Worm (Caenorhabditis elegans) whole organism, late embryonic: ENCODE data around the gene ippk-1.

ENCODE experiments used
- C08G9.2 ChIP-seq: sonication (generic microtip); optimal IDR thresholded peaks from 2 replicates; lab custom pipeline; 2016; ENCODE audit warnings: mild to moderate bottlenecking, missing genetic modification characterization, moderate library complexity, missing compliant biosample characterization
- ama-1 ChIP-seq: fragments of 150-350 bp; optimal IDR thresholded peaks from 2 replicates; lab custom pipeline; 2014
- ceh-22 ChIP-seq: sonication (generic microtip); optimal IDR thresholded peaks from 2 replicates; lab custom pipeline; 2017; ENCODE audit warnings: missing biosample characterization, missing genetic modification characterization
- ceh-24 ChIP-seq: sonication (generic microtip); optimal IDR thresholded peaks from 2 replicates; lab custom pipeline; 2016; ENCODE audit warnings: mild to moderate bottlenecking, missing genetic modification characterization, missing compliant biosample characterization
- ceh-45 ChIP-seq: fragments of 200-800 bp; sonication (Bioruptor generic); IDR thresholded peaks from 2 replicates; pipeline ENCODE4 v1.3.6; 2022; ENCODE audit warnings: missing genetic modification reagents, missing genetic modification characterization, missing compliant biosample characterization
- ceh-48 ChIP-seq: sonication (generic microtip); optimal IDR thresholded peaks from 2 replicates; lab custom pipeline; 2016; ENCODE audit warnings: missing genetic modification characterization, inconsistent platforms, missing compliant biosample characterization
- ceh-6 ChIP-seq: fragments of 200-800 bp; sonication (Bioruptor generic); optimal IDR thresholded peaks from 2 replicates; lab custom pipeline; 2018; ENCODE audit warnings: mild to moderate bottlenecking, missing genetic modification characterization, missing compliant biosample characterization
- dmd-4 ChIP-seq: sonication (generic microtip); optimal IDR thresholded peaks from 2 replicates; lab custom pipeline; 2016; ENCODE audit warnings: borderline replicate concordance, missing genetic modification characterization, missing compliant biosample characterization
- elt-2 ChIP-seq: sonication (generic microtip); optimal IDR thresholded peaks from 2 replicates; lab custom pipeline; 2016; ENCODE audit warnings: missing genetic modification reagents, missing genetic modification characterization, missing compliant biosample characterization
- elt-4 ChIP-seq: sonication (generic microtip); optimal IDR thresholded peaks from 2 replicates; lab custom pipeline; 2016; ENCODE audit warnings: missing genetic modification characterization, missing compliant biosample characterization
- eyg-1 ChIP-seq: sonication (generic microtip); optimal IDR thresholded peaks from 2 replicates; lab custom pipeline; 2016; ENCODE audit warnings: missing genotype, missing genetic modification characterization, missing compliant biosample characterization
- fkh-10 ChIP-seq: fragments of 150-350 bp; optimal IDR thresholded peaks from 2 replicates; lab custom pipeline; 2014; ENCODE audit warnings: missing biosample characterization, missing genetic modification reagents, missing genetic modification characterization
- hlh-13 ChIP-seq: fragments of 200-800 bp; sonication (Bioruptor generic); optimal IDR thresholded peaks from 2 replicates; lab custom pipeline; 2018; ENCODE audit warnings: mild to moderate bottlenecking, missing genetic modification characterization, missing compliant biosample characterization
- lin-11 ChIP-seq: fragments of 200-800 bp; sonication (Bioruptor generic); optimal IDR thresholded peaks from 2 replicates; lab custom pipeline; 2018; ENCODE audit warnings: mild to moderate bottlenecking, missing genetic modification characterization, missing compliant biosample characterization
- madf-2 ChIP-seq: sonication (generic microtip); optimal IDR thresholded peaks from 2 replicates; lab custom pipeline; 2017; ENCODE audit warnings: missing genetic modification characterization, missing compliant biosample characterization
- nhr-232 ChIP-seq: sonication (generic microtip); optimal IDR thresholded peaks from 2 replicates; lab custom pipeline; 2016; ENCODE audit warnings: missing genetic modification characterization, missing compliant biosample characterization
- npax-4 ChIP-seq: sonication (generic microtip); optimal IDR thresholded peaks from 2 replicates; lab custom pipeline; 2016; ENCODE audit warnings: missing genetic modification characterization, missing compliant biosample characterization
- odd-2 ChIP-seq: sonication (generic microtip); optimal IDR thresholded peaks from 2 replicates; lab custom pipeline; 2017; ENCODE audit warnings: antibody characterized with exemption, mild to moderate bottlenecking, missing genetic modification characterization, missing compliant biosample characterization
- pat-9 ChIP-seq: fragments of 200-800 bp; sonication (Bioruptor generic); optimal IDR thresholded peaks from 2 replicates; lab custom pipeline; 2018; ENCODE audit warnings: mild to moderate bottlenecking, missing genetic modification characterization, moderate library complexity, missing compliant biosample characterization
- pha-2 ChIP-seq: sonication (generic microtip); optimal IDR thresholded peaks from 2 replicates; lab custom pipeline; 2017; ENCODE audit warnings: mild to moderate bottlenecking, missing genetic modification characterization, missing compliant biosample characterization
- pha-4 ChIP-seq: fragments of 150-350 bp; optimal IDR thresholded peaks from 2 replicates; lab custom pipeline; 2018; ENCODE audit warnings: missing biosample characterization, missing genetic modification reagents, missing genetic modification characterization
- pqm-1 ChIP-seq: sonication (generic microtip); optimal IDR thresholded peaks from 2 replicates; lab custom pipeline; 2016; ENCODE audit warnings: missing genetic modification characterization, missing compliant biosample characterization
- pros-1 ChIP-seq: fragments of 150-350 bp; optimal IDR thresholded peaks from 2 replicates; lab custom pipeline; 2014; ENCODE audit warnings: missing biosample characterization, missing genetic modification reagents, missing genetic modification characterization
- sdc-2 ChIP-seq: sonication (generic microtip); optimal IDR thresholded peaks from 2 replicates; lab custom pipeline; 2016; ENCODE audit warnings: missing genotype, missing genetic modification characterization, missing compliant biosample characterization
- tbx-2 ChIP-seq: sonication (generic microtip); optimal IDR thresholded peaks from 2 replicates; lab custom pipeline; 2016; ENCODE audit warnings: missing genetic modification characterization, missing compliant biosample characterization
- ttx-3 ChIP-seq: sonication (generic microtip); optimal IDR thresholded peaks from 2 replicates; lab custom pipeline; 2016; ENCODE audit warnings: missing genetic modification reagents, missing genetic modification characterization, missing compliant biosample characterization
- unc-3 ChIP-seq, 2 experiments: fragments of 200-800 bp in 1 of 2; sonication (Bioruptor generic) in 1 of 2; sonication (generic microtip) in 1 of 2; conservative IDR thresholded peaks in 1 of 2; optimal IDR thresholded peaks in 1 of 2; 2 replicates each; pipeline versions ENCODE4 v1.3.6 to Lab custom; 2016 to 2022; ENCODE audit warnings: missing compliant biosample characterization in 2 of 2, missing genetic modification characterization in 2 of 2, missing genetic modification reagents in 1 of 2
- unc-42 ChIP-seq: sonication (generic microtip); optimal IDR thresholded peaks from 2 replicates; lab custom pipeline; 2016; ENCODE audit warnings: missing genotype, missing genetic modification characterization, missing compliant biosample characterization
- unc-55 ChIP-seq: sonication (generic microtip); optimal IDR thresholded peaks from 2 replicates; lab custom pipeline; 2017; ENCODE audit warnings: missing biosample characterization, missing genetic modification reagents, missing genetic modification characterization
- unc-86 ChIP-seq: sonication (generic microtip); optimal IDR thresholded peaks from 2 replicates; lab custom pipeline; 2016; ENCODE audit warnings: missing genetic modification characterization, missing compliant biosample characterization

The ippk-1 gene

DNA sequence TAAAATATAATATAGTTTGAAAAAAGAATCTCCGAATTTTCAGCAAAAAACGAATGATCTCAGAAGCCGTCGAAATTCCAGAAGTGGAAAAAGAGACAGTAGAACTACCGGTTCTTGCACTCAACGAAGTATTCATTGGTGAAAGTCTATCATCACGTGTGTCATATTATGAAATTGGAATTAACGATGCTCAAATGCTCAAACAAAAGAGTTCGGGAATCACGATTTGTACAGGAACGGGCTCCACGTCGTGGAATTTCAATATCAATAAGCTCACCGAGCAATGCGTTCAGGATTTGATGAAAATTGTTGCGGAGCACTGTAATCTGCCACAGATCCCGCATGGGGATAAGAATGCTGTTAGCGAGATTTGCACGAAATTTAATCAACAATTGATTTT is 15.6 kb downstream of the ippk-1 start:
- no peak for TF ChIP-seq pha-2 (tag; lab: Kevin White, UChicago)
- TF ChIP-seq, all 69 proteins: peak for 0

DNA sequence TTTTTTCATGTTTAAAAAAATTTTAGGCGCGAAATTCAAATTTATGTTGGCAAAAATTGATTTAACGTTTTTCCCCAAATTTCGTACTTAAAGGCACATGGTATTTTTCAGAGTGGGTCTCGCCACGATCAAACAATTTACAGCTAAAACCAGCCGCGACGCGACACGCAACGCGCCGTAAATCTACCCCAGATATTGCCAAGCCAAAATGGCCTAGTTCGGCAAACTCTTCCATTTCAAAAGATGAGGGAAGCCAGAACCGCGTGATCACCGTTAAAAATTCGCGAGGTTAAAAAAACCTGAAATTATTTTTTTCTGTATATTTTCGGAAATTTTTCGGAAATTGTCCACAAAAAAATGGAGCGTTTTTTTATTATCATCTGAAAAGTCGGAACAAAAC is 17.2 kb downstream of the ippk-1 start:
- TF ChIP-seq eyg-1 (tag; lab: Kevin White, UChicago), result no peak
- TF ChIP-seq dmd-4 (tag; lab: Kevin White, UChicago), result no peak
- no peak for TF ChIP-seq pqm-1 (tag; lab: Kevin White, UChicago)
- no peak for TF ChIP-seq sdc-2 (tag; lab: Kevin White, UChicago)
- TF ChIP-seq ceh-22 (tag; lab: Kevin White, UChicago), result no peak
- TF ChIP-seq ama-1 (lab: Kevin White, UChicago), result no peak
- no peak for TF ChIP-seq unc-3 (GFP tag; conservative IDR thresholded peaks at IDR 0.05; lab: Robert Waterston, UW)
- no peak for TF ChIP-seq unc-3 (tag; optimal IDR thresholded peaks at IDR 0.05; lab: Kevin White, UChicago)

DNA sequence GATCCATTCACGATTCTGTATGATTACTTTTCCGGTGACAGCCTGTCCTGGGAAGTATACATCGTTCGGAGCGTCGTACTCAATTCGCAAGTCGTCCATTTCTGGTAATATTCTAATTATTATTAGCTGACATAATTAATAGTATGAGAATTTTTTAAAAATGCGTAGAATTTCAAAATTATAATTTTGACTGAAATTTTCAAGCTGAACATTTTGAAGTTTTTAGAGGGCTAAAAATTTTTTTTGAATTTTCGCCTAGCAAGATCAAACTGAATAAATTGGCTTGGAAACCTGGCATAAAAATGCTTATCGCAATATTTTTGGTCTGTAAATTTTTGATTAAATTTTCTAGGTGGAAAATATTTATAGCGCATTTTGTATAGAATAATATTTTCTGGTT is 19.8 kb downstream of the ippk-1 start, which contains the start of gene arrd-7:
Gene arrd-7 (minus strand): TSS at position 101 of the 400 bp plus-strand sequence.
- TF ChIP-seq madf-2 (tag; lab: Kevin White, UChicago), result no peak
- no peak for TF ChIP-seq ceh-6 (GFP tag; lab: Kevin White, UChicago)
- TF ChIP-seq lin-11, result no peak
- TF ChIP-seq ceh-45 (GFP tag; lab: Robert Waterston, UW), result no peak
- no peak for TF ChIP-seq npax-4 (tag; lab: Kevin White, UChicago)
- TF ChIP-seq nhr-232, result no peak
- TF ChIP-seq tbx-2 (tag; lab: Kevin White, UChicago), result no peak
- no peak for TF ChIP-seq unc-86
- TF ChIP-seq unc-55 (GFP tag; lab: Kevin White, UChicago), result no peak

DNA sequence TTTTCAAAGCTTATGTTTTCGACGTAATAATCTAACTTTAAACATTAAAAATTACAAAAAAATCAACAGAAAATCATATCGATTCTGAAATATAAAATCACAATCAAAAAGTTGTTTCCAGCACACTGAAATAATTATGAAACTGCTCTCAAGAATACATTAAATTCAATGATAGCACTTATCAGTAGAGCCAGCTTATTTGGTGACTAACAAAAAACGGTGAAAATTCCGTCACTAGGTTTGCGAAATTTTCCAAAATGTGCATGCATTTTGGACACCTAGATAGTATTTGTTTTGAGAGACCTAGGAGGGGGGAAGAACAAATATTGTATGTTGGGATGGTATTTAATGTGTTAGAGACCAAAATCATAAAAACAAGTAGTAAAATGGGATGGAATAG is 20.4 kb downstream of the ippk-1 start:
- TF ChIP-seq C08G9.2 (no peak), unc-55 (GFP tag; lab: Kevin White, UChicago) (no peak), unc-42 (tag; lab: Kevin White, UChicago) (no peak), odd-2 (no peak), elt-4 (tag; lab: Kevin White, UChicago) (no peak), pqm-1 (tag; lab: Kevin White, UChicago) (no peak), ttx-3 (tag; lab: Kevin White, UChicago) (no peak), pat-9 (no peak), pha-4 (tag; lab: Kevin White, UChicago) (no peak), ceh-48 (tag; lab: Kevin White, UChicago) (no peak), pros-1 (tag; lab: Kevin White, UChicago) (no peak), fkh-10 (GFP tag; lab: Kevin White, UChicago) (no peak), hlh-13 (no peak), elt-2 (tag; lab: Kevin White, UChicago) (no peak), pha-2 (tag; lab: Kevin White, UChicago) (no peak), ceh-24 (tag; lab: Kevin White, UChicago) (no peak), ceh-45 (GFP tag; lab: Robert Waterston, UW) (no peak), eyg-1 (tag; lab: Kevin White, UChicago) (no peak)
- TF ChIP-seq, all 69 proteins: peak for 0

DNA sequence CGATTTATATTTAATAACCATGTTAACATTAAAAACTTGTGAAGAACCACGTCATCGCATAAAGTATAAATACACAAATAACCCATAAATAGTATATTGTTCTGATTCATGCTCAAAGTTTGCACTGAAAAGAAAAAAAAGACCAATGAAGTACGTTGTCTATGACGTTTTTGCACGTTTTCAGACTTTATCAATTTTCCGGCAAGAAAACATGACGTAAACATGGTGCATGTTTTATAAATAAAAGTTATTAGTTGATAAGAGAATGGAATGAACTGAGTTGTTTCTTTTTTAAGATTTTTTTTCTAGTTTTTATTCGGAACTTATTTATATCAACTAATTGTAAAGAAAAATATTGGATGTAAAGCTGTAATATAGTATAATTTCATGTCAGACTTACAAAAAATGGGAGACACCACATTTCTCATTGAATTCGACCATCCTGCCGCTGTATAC is 22.0 kb downstream of the ippk-1 start, which contains the start of gene arrd-8:
Gene arrd-8 (plus strand): TSS at position 406 of the 456 bp plus-strand sequence.
- TF ChIP-seq tbx-2 (tag; lab: Kevin White, UChicago), result no peak
- TF ChIP-seq elt-2 (tag; lab: Kevin White, UChicago), result peak; percentile 12
- TF ChIP-seq, all 69 proteins: peak for 1

DNA sequence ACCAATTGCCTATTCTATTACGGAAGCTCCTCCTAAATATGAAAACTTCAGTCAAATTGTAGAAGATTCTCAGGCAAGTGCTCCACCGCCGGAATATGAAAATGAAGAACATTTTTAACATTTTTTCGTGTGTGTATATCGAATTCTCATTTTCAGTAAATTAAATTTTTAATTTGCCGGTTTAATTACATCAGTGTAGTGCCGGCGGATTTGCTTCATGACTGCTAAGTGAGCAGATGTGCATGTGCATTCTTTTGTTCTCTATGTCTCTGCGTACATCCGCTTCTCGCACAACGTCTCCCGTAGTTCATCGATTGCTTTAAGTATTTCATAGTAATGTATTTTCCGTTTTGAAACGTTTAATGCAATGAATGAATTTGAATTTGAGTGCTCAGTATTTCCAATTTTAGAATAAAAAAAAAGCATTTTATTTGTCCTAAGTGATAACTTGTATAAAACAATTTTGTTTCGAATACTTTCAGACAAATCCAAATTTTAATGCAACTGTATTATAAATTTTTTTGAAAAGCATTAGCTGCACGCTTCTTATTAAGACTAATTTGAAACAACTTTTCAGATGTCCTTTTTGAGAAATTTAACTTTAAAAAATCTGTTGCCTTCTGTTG is 24.9 kb downstream of the ippk-1 start, which contains the start of gene Y17G7B.22:
Gene Y17G7B.22 (plus strand): TSS at position 576 of the 626 bp plus-strand sequence.
- peak; percentile 94 for TF ChIP-seq unc-42 (tag; lab: Kevin White, UChicago)
- no peak for TF ChIP-seq npax-4 (tag; lab: Kevin White, UChicago)
- no peak for TF ChIP-seq pha-2 (tag; lab: Kevin White, UChicago)
- peak; percentile 46 for TF ChIP-seq ceh-48 (tag; lab: Kevin White, UChicago)
- no peak for TF ChIP-seq hlh-13
